Fruit fly (Drosophila melanogaster): ENCODE data around the gene frm.

The frm gene

dm6 chr3L:5583295-5583707 is 32.3 kb upstream of the frm start (continued):
- TF ChIP-seq CG11294 (GFP tag; IDR thresholded peaks at IDR 0.05) (peak; percentile 74), CG6792 (GFP tag; optimal IDR thresholded peaks at IDR 0.05) (peak; percentile 51), lz (GFP tag; optimal IDR thresholded peaks at IDR 0.05) (peak; percentile 82), CG15336 (GFP tag; IDR thresholded peaks at IDR 0.05) (peak; percentile 60)

- peak; percentile 25 for TF ChIP-seq fkh (GFP tag; optimal IDR thresholded peaks at IDR 0.05)
- TF ChIP-seq CG15336 (GFP tag; IDR thresholded peaks at IDR 0.05): no peak
These were observed 30.6 kb upstream of the frm start for dm6 chr3L:5581542-5581941.

dm6 chr3L:5580490-5581116 is 29.6 kb upstream of the frm start:
- TF ChIP-seq fkh (GFP tag; optimal IDR thresholded peaks at IDR 0.05) (peak; percentile 15), CG31627 (GFP tag; optimal IDR thresholded peaks at IDR 0.05) (no peak)

- TF ChIP-seq CG15336 (GFP tag; IDR thresholded peaks at IDR 0.05) (peak; percentile 85), net (GFP tag; optimal IDR thresholded peaks at IDR 0.05) (peak; percentile 54), CG6276 (GFP tag; optimal IDR thresholded peaks at IDR 0.05) (peak; percentile 92), dac (GFP tag; optimal IDR thresholded peaks at IDR 0.05) (peak; percentile 7), CG11294 (GFP tag; IDR thresholded peaks at IDR 0.05) (peak; percentile 39; the same call in 1 of the 2 replicates), Ets21C (GFP tag; optimal IDR thresholded peaks at IDR 0.05) (no peak), eg (GFP tag; IDR thresholded peaks at IDR 0.05) (peak; percentile 92), CG6163 (GFP tag; IDR thresholded peaks at IDR 0.05) (peak; percentile 81), svp (GFP tag) (no peak), salr (GFP tag; optimal IDR thresholded peaks at IDR 0.05) (no peak), CG16779 (tag; optimal IDR thresholded peaks at IDR 0.05) (peak; percentile 59), Hr4 (GFP tag; optimal IDR thresholded peaks at IDR 0.05) (peak; percentile 39), CG34406 (GFP tag; optimal IDR thresholded peaks at IDR 0.05) (no peak), Eip78C (GFP tag) (peak; percentile 63), CG6854 (GFP tag; optimal IDR thresholded peaks at IDR 0.05) (no peak), CG10669 (GFP tag; optimal IDR thresholded peaks at IDR 0.05) (no peak), Lpt (GFP tag; optimal IDR thresholded peaks at IDR 0.05) (peak; percentile 57), CG32006 (GFP tag; optimal IDR thresholded peaks at IDR 0.05) (peak; percentile 35), CG10631 (GFP tag; optimal IDR thresholded peaks at IDR 0.05) (no peak), CG11762 (GFP tag; optimal IDR thresholded peaks at IDR 0.05; ENCODE audit: insufficient read depth) (no peak), Gug (GFP tag; IDR thresholded peaks at IDR 0.05) (0 out of 2 replicates have a peak, but pooled peaks have one; percentile 31), CG8119 (GFP tag; IDR thresholded peaks at IDR 0.05) (peak; percentile 92), topi (GFP tag; optimal IDR thresholded peaks at IDR 0.05) (no peak), lz (GFP tag; optimal IDR thresholded peaks at IDR 0.05) (no peak), CG6792 (GFP tag; optimal IDR thresholded peaks at IDR 0.05) (no peak)
These were observed 28.8 kb upstream of the frm start for dm6 chr3L:5579762-5580161.

dm6 chr3L:5578595-5578994 is 27.6 kb upstream of the frm start:
- TF ChIP-seq cyc (GFP tag; optimal IDR thresholded peaks at IDR 0.05) (no peak), CG11294 (GFP tag; IDR thresholded peaks at IDR 0.05) (no peak), CG8119 (GFP tag; IDR thresholded peaks at IDR 0.05) (no peak), CG4318 (GFP tag; optimal IDR thresholded peaks at IDR 0.05) (no peak), CG34406 (GFP tag; optimal IDR thresholded peaks at IDR 0.05) (no peak), CG8319 (GFP tag; optimal IDR thresholded peaks at IDR 0.05) (no peak)

Measured in whole organism, prepupa.